Worm (Caenorhabditis elegans) whole organism, late embryonic: ENCODE data around the gene sru-7.
A peak's percentile ranks its signal among the peaks of the same experiment; 100 is the strongest.

Source experiments
- C08G9.2 ChIP-seq: sonication (generic microtip); optimal IDR thresholded peaks from 2 replicates; lab custom pipeline; 2016; ENCODE audit warnings: mild to moderate bottlenecking, missing genetic modification characterization, moderate library complexity, missing compliant biosample characterization
- C38D4.7 ChIP-seq: fragments of 200-800 bp; sonication (Bioruptor generic); optimal IDR thresholded peaks from 2 replicates; lab custom pipeline; 2018; ENCODE audit warnings: mild to moderate bottlenecking, missing genetic modification characterization, moderate library complexity, missing compliant biosample characterization
- K09A11.1 ChIP-seq: sonication (generic microtip); optimal IDR thresholded peaks from 2 replicates; lab custom pipeline; 2017; ENCODE audit warnings: antibody characterized with exemption, mild to moderate bottlenecking, missing genetic modification characterization, missing compliant biosample characterization; ENCODE audit not compliant: insufficient read depth
- T23F11.4 ChIP-seq: fragments of 200-800 bp; sonication (Bioruptor generic); optimal IDR thresholded peaks from 2 replicates; lab custom pipeline; 2018; ENCODE audit warnings: mild to moderate bottlenecking, missing genetic modification characterization, missing compliant biosample characterization
- Y22D7AL.16 ChIP-seq: sonication (generic microtip); optimal IDR thresholded peaks from 2 replicates; lab custom pipeline; 2016; ENCODE audit warnings: missing genetic modification characterization, missing compliant biosample characterization
- ahr-1 ChIP-seq: sonication (generic microtip); optimal IDR thresholded peaks from 2 replicates; lab custom pipeline; 2016; ENCODE audit warnings: missing genetic modification characterization, missing compliant biosample characterization
- ceh-18 ChIP-seq: sonication (generic microtip); optimal IDR thresholded peaks from 2 replicates; lab custom pipeline; 2016; ENCODE audit warnings: missing genetic modification characterization, missing compliant biosample characterization
- ceh-19 ChIP-seq: fragments of 200-800 bp; sonication (Bioruptor generic); optimal IDR thresholded peaks from 2 replicates; lab custom pipeline; 2018; ENCODE audit warnings: mild to moderate bottlenecking, missing genetic modification characterization, missing compliant biosample characterization
- ceh-31 ChIP-seq: sonication (generic microtip); optimal IDR thresholded peaks from 2 replicates; lab custom pipeline; 2016; ENCODE audit warnings: missing genetic modification characterization, missing compliant biosample characterization
- ceh-6 ChIP-seq: fragments of 200-800 bp; sonication (Bioruptor generic); optimal IDR thresholded peaks from 2 replicates; lab custom pipeline; 2018; ENCODE audit warnings: mild to moderate bottlenecking, missing genetic modification characterization, missing compliant biosample characterization
- ceh-9 ChIP-seq: sonication (generic microtip); optimal IDR thresholded peaks from 2 replicates; lab custom pipeline; 2016; ENCODE audit warnings: mild to moderate bottlenecking, missing genetic modification characterization, inconsistent platforms, missing compliant biosample characterization
- che-1 ChIP-seq: sonication (generic microtip); optimal IDR thresholded peaks from 2 replicates; lab custom pipeline; 2016; ENCODE audit warnings: mild to moderate bottlenecking, missing genetic modification characterization, missing compliant biosample characterization
- dve-1 ChIP-seq: sonication (generic microtip); optimal IDR thresholded peaks from 2 replicates; lab custom pipeline; 2017; ENCODE audit warnings: antibody characterized with exemption, mild to moderate bottlenecking, missing genetic modification characterization, missing compliant biosample characterization
- elt-2 ChIP-seq: sonication (generic microtip); optimal IDR thresholded peaks from 2 replicates; lab custom pipeline; 2016; ENCODE audit warnings: missing genetic modification reagents, missing genetic modification characterization, missing compliant biosample characterization
- elt-4 ChIP-seq: sonication (generic microtip); optimal IDR thresholded peaks from 2 replicates; lab custom pipeline; 2016; ENCODE audit warnings: missing genetic modification characterization, missing compliant biosample characterization
- eyg-1 ChIP-seq: sonication (generic microtip); optimal IDR thresholded peaks from 2 replicates; lab custom pipeline; 2016; ENCODE audit warnings: missing genotype, missing genetic modification characterization, missing compliant biosample characterization
- fax-1 ChIP-seq: sonication (generic microtip); optimal IDR thresholded peaks from 2 replicates; lab custom pipeline; 2016; ENCODE audit warnings: missing genotype, missing genetic modification characterization, missing compliant biosample characterization
- fkh-6 ChIP-seq: sonication (generic microtip); optimal IDR thresholded peaks from 2 replicates; lab custom pipeline; 2016; ENCODE audit warnings: missing genetic modification characterization, missing compliant biosample characterization
- hlh-30 ChIP-seq: sonication (generic microtip); optimal IDR thresholded peaks from 2 replicates; lab custom pipeline; 2017; ENCODE audit warnings: antibody characterized with exemption, missing genetic modification characterization, missing compliant biosample characterization; ENCODE audit not compliant: insufficient read depth
- hlh-8 ChIP-seq: sonication (generic microtip); optimal IDR thresholded peaks from 2 replicates; lab custom pipeline; 2016; ENCODE audit warnings: missing genotype, missing genetic modification characterization, missing compliant biosample characterization
- lim-6 ChIP-seq: sonication (generic microtip); optimal IDR thresholded peaks from 2 replicates; lab custom pipeline; 2016; ENCODE audit warnings: missing genetic modification characterization, missing compliant biosample characterization
- madf-2 ChIP-seq: sonication (generic microtip); optimal IDR thresholded peaks from 2 replicates; lab custom pipeline; 2017; ENCODE audit warnings: missing genetic modification characterization, missing compliant biosample characterization
- mec-3 ChIP-seq: sonication (generic microtip); optimal IDR thresholded peaks from 2 replicates; lab custom pipeline; 2016; ENCODE audit warnings: borderline replicate concordance, missing genetic modification characterization, missing compliant biosample characterization
- npax-4 ChIP-seq: sonication (generic microtip); optimal IDR thresholded peaks from 2 replicates; lab custom pipeline; 2016; ENCODE audit warnings: missing genetic modification characterization, missing compliant biosample characterization
- pqm-1 ChIP-seq: sonication (generic microtip); optimal IDR thresholded peaks from 2 replicates; lab custom pipeline; 2016; ENCODE audit warnings: missing genetic modification characterization, missing compliant biosample characterization
- rnt-1 ChIP-seq: sonication (generic microtip); optimal IDR thresholded peaks from 2 replicates; lab custom pipeline; 2016; ENCODE audit warnings: missing genetic modification characterization, missing compliant biosample characterization
- sdc-2 ChIP-seq: sonication (generic microtip); optimal IDR thresholded peaks from 2 replicates; lab custom pipeline; 2016; ENCODE audit warnings: missing genotype, missing genetic modification characterization, missing compliant biosample characterization
- sox-4 ChIP-seq: sonication (generic microtip); optimal IDR thresholded peaks from 2 replicates; lab custom pipeline; 2017; ENCODE audit warnings: mild to moderate bottlenecking, missing genetic modification characterization, inconsistent platforms, missing compliant biosample characterization
- syd-9 ChIP-seq: sonication (generic microtip); optimal IDR thresholded peaks from 2 replicates; lab custom pipeline; 2016; ENCODE audit warnings: mild to moderate bottlenecking, missing genetic modification characterization, moderate library complexity, missing compliant biosample characterization
- tbx-2 ChIP-seq: sonication (generic microtip); optimal IDR thresholded peaks from 2 replicates; lab custom pipeline; 2016; ENCODE audit warnings: missing genetic modification characterization, missing compliant biosample characterization
- unc-3 ChIP-seq, 2 experiments: fragments of 200-800 bp in 1 of 2; sonication (Bioruptor generic) in 1 of 2; sonication (generic microtip) in 1 of 2; conservative IDR thresholded peaks in 1 of 2; optimal IDR thresholded peaks in 1 of 2; 2 replicates each; pipeline versions ENCODE4 v1.3.6 to Lab custom; 2016 to 2022; ENCODE audit warnings: missing compliant biosample characterization in 2 of 2, missing genetic modification characterization in 2 of 2, missing genetic modification reagents in 1 of 2
- unc-42 ChIP-seq: sonication (generic microtip); optimal IDR thresholded peaks from 2 replicates; lab custom pipeline; 2016; ENCODE audit warnings: missing genotype, missing genetic modification characterization, missing compliant biosample characterization
- unc-55 ChIP-seq: sonication (generic microtip); optimal IDR thresholded peaks from 2 replicates; lab custom pipeline; 2017; ENCODE audit warnings: missing biosample characterization, missing genetic modification reagents, missing genetic modification characterization
- zip-5 ChIP-seq: sonication (generic microtip); optimal IDR thresholded peaks from 2 replicates; lab custom pipeline; 2016; ENCODE audit warnings: missing genetic modification characterization, missing compliant biosample characterization

sru-7 gene

DNA sequence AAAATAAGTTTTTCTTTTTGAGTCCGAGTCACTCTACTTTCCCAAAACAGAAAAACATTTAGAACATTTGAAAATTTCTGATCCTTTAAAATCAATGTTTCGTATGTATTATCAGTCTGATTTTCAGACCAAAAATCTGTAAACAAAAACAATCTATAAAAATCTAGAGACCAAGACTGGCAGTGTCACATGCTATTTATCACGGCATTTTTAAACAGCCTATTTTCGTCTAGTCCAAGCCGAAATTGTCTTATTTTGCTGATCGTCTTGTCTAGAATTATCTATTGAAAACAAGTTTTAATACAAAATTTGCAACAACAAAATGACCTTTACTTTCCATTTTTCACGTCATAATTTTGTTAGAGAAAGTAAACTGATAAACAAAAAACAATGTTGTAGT lies 34.2 kb downstream of the sru-7 start:
- TF ChIP-seq zip-5 (tag; lab: Kevin White, UChicago) (no peak), sox-4 (tag; lab: Kevin White, UChicago) (no peak)

- TF ChIP-seq elt-2 (peak; percentile 95), K09A11.1 (tag; lab: Kevin White, UChicago) (no peak), ceh-18 (peak; percentile 68), C38D4.7 (GFP tag; lab: Kevin White, UChicago) (no peak), rnt-1 (tag; lab: Kevin White, UChicago) (peak; percentile 3), hlh-30 (peak; percentile 82), pqm-1 (tag; lab: Kevin White, UChicago) (peak; percentile 51)
These were observed 35.3 kb downstream of the sru-7 start for ce11 chrIV:8527598-8528012.

DNA sequence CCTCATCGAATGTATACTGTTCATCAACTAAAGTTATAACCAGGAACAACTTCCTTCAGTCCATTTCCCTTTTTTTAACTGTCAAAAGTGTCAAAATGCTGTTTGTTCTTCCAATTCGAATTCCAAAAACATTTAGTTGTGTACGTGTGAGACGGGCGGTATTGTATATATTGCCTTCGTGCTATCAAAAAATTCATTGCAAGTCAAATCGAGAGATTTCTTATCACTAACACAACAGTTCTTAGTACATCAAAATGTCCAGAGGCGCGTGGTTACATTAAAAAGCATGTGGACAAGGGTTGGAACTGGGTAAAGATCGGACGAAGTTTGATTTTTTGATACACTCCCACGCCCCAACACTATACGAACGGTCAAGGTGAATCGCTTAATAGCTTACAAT lies 36.0 kb downstream of the sru-7 start:
- TF ChIP-seq ahr-1 (tag; lab: Kevin White, UChicago) (no peak), elt-2 (peak; percentile 9)

ce11 chrIV:8529039-8529438 lies 36.7 kb downstream of the sru-7 start:
- TF ChIP-seq hlh-30 (peak; percentile 58), dve-1 (tag; lab: Kevin White, UChicago) (no peak)

DNA sequence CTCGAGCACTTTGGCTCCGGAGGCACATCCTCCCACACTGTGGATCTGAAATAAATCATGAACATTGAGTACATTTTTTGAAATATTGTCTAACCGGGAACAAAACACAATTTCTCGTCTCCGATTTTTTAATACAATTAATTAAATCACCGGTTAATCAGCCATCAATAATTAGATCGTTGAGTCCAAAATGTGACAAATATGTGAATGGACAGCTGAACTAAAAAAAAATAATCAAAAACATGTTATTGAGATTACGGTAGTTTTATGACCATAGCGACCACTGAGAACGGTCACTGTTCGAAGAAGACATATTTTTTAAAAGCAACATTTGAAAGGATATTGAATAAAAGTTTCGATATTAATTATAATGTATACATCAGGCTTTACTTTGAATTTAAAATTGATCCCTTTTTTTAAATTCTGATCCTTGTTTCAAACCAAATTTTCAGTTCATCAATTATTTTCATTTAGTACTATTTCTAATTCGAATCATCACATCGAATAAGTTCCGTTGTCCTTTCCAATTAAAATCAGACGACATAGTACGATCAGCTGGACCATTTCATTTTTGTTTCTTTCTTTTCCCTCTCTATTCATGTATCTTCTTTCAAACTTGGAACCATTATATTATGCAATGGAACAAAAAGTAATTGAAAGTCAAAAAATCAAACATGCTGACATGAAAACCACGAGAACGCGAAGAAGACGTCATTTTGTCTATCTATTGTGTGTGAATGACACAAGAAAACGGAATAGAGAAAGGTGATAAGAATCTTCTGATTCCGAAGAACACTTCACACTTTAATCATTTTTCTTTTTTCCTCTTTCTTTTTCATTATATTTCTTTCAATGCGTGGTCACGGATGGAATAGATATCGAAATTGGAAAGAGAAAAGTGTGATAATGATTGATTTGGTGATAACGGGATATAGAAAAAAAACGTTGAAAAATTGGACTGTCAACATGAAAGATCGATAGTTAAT lies 38.0 kb downstream of the sru-7 start:
- TF ChIP-seq npax-4 (tag; lab: Kevin White, UChicago), result no peak
- TF ChIP-seq unc-42 (tag; lab: Kevin White, UChicago), result no peak
- TF ChIP-seq che-1, result no peak
- TF ChIP-seq ceh-18, result no peak
- no peak for TF ChIP-seq ceh-6 (GFP tag; lab: Kevin White, UChicago)
- TF ChIP-seq Y22D7AL.16 (tag; lab: Kevin White, UChicago), result no peak
- TF ChIP-seq fax-1 (tag; lab: Kevin White, UChicago), result no peak
- no peak for TF ChIP-seq mec-3 (tag; lab: Kevin White, UChicago)
- no peak for TF ChIP-seq zip-5 (tag; lab: Kevin White, UChicago)
- TF ChIP-seq tbx-2, result no peak
- TF ChIP-seq unc-55, result peak; percentile 25
- no peak for TF ChIP-seq C38D4.7 (GFP tag; lab: Kevin White, UChicago)
- no peak for TF ChIP-seq eyg-1
- TF ChIP-seq elt-2, result peak; percentile 92
- TF ChIP-seq fkh-6 (tag; lab: Kevin White, UChicago), result no peak

DNA sequence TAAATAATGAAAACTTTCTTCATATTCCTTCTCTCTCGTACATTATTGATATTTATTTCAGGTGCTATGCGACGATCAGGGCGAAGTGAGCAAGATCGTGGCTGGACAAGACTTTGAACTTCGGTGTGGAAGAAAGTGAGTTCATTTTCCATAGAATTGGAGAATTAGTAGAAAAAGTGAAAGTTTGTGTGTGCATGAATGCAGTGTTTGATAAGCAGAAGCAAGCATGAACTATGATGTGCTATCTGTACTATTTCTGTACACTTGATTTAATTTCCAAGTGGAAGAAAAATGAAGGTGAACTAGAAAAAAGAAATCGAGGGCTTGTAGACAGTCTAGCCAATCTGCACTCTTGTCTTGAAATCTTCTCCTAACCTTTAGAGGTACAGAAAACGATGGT lies 39.7 kb downstream of the sru-7 start:
- no peak for TF ChIP-seq T23F11.4 (GFP tag; lab: Kevin White, UChicago)
- no peak for TF ChIP-seq Y22D7AL.16 (tag; lab: Kevin White, UChicago)
- TF ChIP-seq lim-6, result no peak
- no peak for TF ChIP-seq syd-9
- TF ChIP-seq ceh-19, result no peak
- no peak for TF ChIP-seq elt-4
- no peak for TF ChIP-seq fax-1 (tag; lab: Kevin White, UChicago)
- TF ChIP-seq madf-2, result no peak

ce11 chrIV:8532796-8533195 lies 40.5 kb downstream of the sru-7 start:
- TF ChIP-seq ceh-9 (no peak), C08G9.2 (no peak), ceh-31 (tag; lab: Kevin White, UChicago) (no peak), hlh-8 (tag; lab: Kevin White, UChicago) (no peak), Y22D7AL.16 (tag; lab: Kevin White, UChicago) (no peak), unc-3 (GFP tag; conservative IDR thresholded peaks at IDR 0.05; lab: Robert Waterston, UW) (no peak), unc-3 (tag; optimal IDR thresholded peaks at IDR 0.05; lab: Kevin White, UChicago) (no peak), sdc-2 (tag; lab: Kevin White, UChicago) (no peak), mec-3 (tag; lab: Kevin White, UChicago) (no peak)
